Worm (Caenorhabditis elegans): ENCODE measurements around the gene atrn-1.

The atrn-1 gene

ce11 chrX:14711168-14711629, at the start of gene atrn-1:
Gene atrn-1, plus strand, starts transcription at chrX:14711579.
- TF ChIP-seq tbx-2 (tag; optimal IDR thresholded peaks at IDR 0.05) (no peak), pax-3 (tag; optimal IDR thresholded peaks at IDR 0.05) (no peak), F16B12.6 (tag; optimal IDR thresholded peaks at IDR 0.05) (no peak), blmp-1 (tag; optimal IDR thresholded peaks at IDR 0.05) (peak; percentile 39), nhr-20 (tag; optimal IDR thresholded peaks at IDR 0.05) (peak; percentile 13), skn-1 (tag; optimal IDR thresholded peaks at IDR 0.05) (peak; percentile 12), snu-23 (GFP tag; optimal IDR thresholded peaks at IDR 0.05) (peak; percentile 17), nhr-28 (tag; optimal IDR thresholded peaks at IDR 0.05) (no peak), aha-1 (tag; optimal IDR thresholded peaks at IDR 0.05) (no peak), nhr-237 (tag; optimal IDR thresholded peaks at IDR 0.05) (no peak), lin-39 (tag; optimal IDR thresholded peaks at IDR 0.05) (no peak), mep-1 (tag; optimal IDR thresholded peaks at IDR 0.05) (no peak), lin-14 (GFP tag; optimal IDR thresholded peaks at IDR 0.05) (peak; percentile 52), C34B4.2 (tag; optimal IDR thresholded peaks at IDR 0.05) (no peak), jun-1 (tag; optimal IDR thresholded peaks at IDR 0.05) (no peak), sptf-1 (tag; optimal IDR thresholded peaks at IDR 0.05) (no peak), elt-3 (tag; optimal IDR thresholded peaks at IDR 0.05) (peak in 1 of 6 experiments; percentile 11), mef-2 (tag; optimal IDR thresholded peaks at IDR 0.05) (no peak), isw-1 (GFP tag; IDR thresholded peaks at IDR 0.05) (no peak)

ce11 chrX:14661918-14662317, 49.5 kb upstream of the atrn-1 start:
- no peak for TF ChIP-seq unc-86 (tag; optimal IDR thresholded peaks at IDR 0.05)
- TF ChIP-seq sup-37 (GFP tag; optimal IDR thresholded peaks at IDR 0.05) = no peak
- TF ChIP-seq nhr-19 (GFP tag; conservative IDR thresholded peaks at IDR 0.05) = no peak
- no peak for TF ChIP-seq efl-1 (optimal IDR thresholded peaks at IDR 0.05)
- TF ChIP-seq efl-1 (GFP tag; optimal IDR thresholded peaks at IDR 0.05 in 1 of 2) = no peak
- TF ChIP-seq ztf-4 (tag; optimal IDR thresholded peaks at IDR 0.05) = no peak
- TF ChIP-seq elt-2 (tag; optimal IDR thresholded peaks at IDR 0.05) = no peak
- no peak for TF ChIP-seq nhr-71 (tag; optimal IDR thresholded peaks at IDR 0.05)
- peak; percentile 65 for TF ChIP-seq snpc-4 (tag; optimal IDR thresholded peaks at IDR 0.05)
- no peak for TF ChIP-seq pax-3 (tag; optimal IDR thresholded peaks at IDR 0.05)

ce11 chrX:14662460-14662859, 48.9 kb upstream of the atrn-1 start:
- TF ChIP-seq nhr-28 (tag; optimal IDR thresholded peaks at IDR 0.05) (no peak), irx-1 (tag; optimal IDR thresholded peaks at IDR 0.05) (no peak), lir-3 (tag; optimal IDR thresholded peaks at IDR 0.05; ENCODE audit: poor library complexity) (no peak), xbp-1 (tag; optimal IDR thresholded peaks at IDR 0.05) (no peak), aha-1 (tag; optimal IDR thresholded peaks at IDR 0.05) (no peak), pqm-1 (tag; optimal IDR thresholded peaks at IDR 0.05) (no peak), ceh-90 (tag; optimal IDR thresholded peaks at IDR 0.05) (no peak), nhr-71 (tag; optimal IDR thresholded peaks at IDR 0.05) (no peak), ztf-11 (tag; optimal IDR thresholded peaks at IDR 0.05) (no peak), lin-13 (GFP tag; optimal IDR thresholded peaks at IDR 0.05) (no peak), F16B12.6 (tag; optimal IDR thresholded peaks at IDR 0.05) (no peak), hlh-17 (GFP tag; optimal IDR thresholded peaks at IDR 0.05; ENCODE audit: borderline replicate concordance) (no peak), nhr-84 (tag; optimal IDR thresholded peaks at IDR 0.05) (no peak), C34B4.2 (tag; optimal IDR thresholded peaks at IDR 0.05) (no peak), mdl-1 (tag; optimal IDR thresholded peaks at IDR 0.05) (no peak), hpl-2 (GFP tag; optimal IDR thresholded peaks at IDR 0.05) (no peak), nhr-90 (tag; optimal IDR thresholded peaks at IDR 0.05; ENCODE audit: poor library complexity) (no peak), pax-3 (tag; optimal IDR thresholded peaks at IDR 0.05) (no peak), isw-1 (GFP tag; IDR thresholded peaks at IDR 0.05) (no peak)

Measured in whole organism, L1 larva.